Fruit fly (Drosophila melanogaster) whole organism, embryonic: ENCODE results near the gene G6P.

Experiments
- Adf1 ChIP-seq: fragments of 200-800 bp; sonication (Bioruptor generic); IDR thresholded peaks from 2 replicates; pipeline ENCODE4 v1.3.6; 2022; ENCODE audit warnings: missing biosample characterization, missing genetic modification characterization
- Aef1 ChIP-seq: fragments of 200-800 bp; sonication (Bioruptor generic); IDR thresholded peaks from 3 replicates; pipeline ENCODE4 v1.3.6; 2022; ENCODE audit warnings: missing biosample characterization, missing genetic modification characterization
- Asciz ChIP-seq: fragments of 200-800 bp; sonication (Bioruptor generic); optimal IDR thresholded peaks from 2 replicates; lab custom pipeline; 2017; ENCODE audit warnings: missing biosample characterization, mild to moderate bottlenecking, missing genetic modification characterization, missing genetic modification reagents
- CG10462 ChIP-seq: fragments of 200-800 bp; sonication (Bioruptor generic); optimal IDR thresholded peaks from 2 replicates; lab custom pipeline; 2016; ENCODE audit warnings: missing biosample characterization, missing genetic modification characterization
- CG11456 ChIP-seq: fragments of 200-800 bp; sonication (Bioruptor generic); IDR thresholded peaks from 3 replicates; pipeline ENCODE4 v1.3.6; 2022; ENCODE audit warnings: missing biosample characterization, missing genetic modification characterization
- CG11696 ChIP-seq: fragments of 200-800 bp; sonication (Bioruptor generic); IDR thresholded peaks from 2 replicates; pipeline ENCODE4 v1.3.6; 2022; ENCODE audit warnings: missing biosample characterization, missing genetic modification characterization
- CG11723 ChIP-seq: fragments of 200-800 bp; sonication (Bioruptor generic); optimal IDR thresholded peaks from 2 replicates; lab custom pipeline; 2017; ENCODE audit warnings: missing biosample characterization, mild to moderate bottlenecking, missing genetic modification characterization
- CG13123 ChIP-seq: fragments of 200-800 bp; sonication (Bioruptor generic); optimal IDR thresholded peaks from 2 replicates; lab custom pipeline; 2016; ENCODE audit warnings: missing biosample characterization, missing genetic modification characterization
- CG15514 ChIP-seq: fragments of 200-800 bp; sonication (Bioruptor generic); optimal IDR thresholded peaks from 3 replicates; lab custom pipeline; 2017; ENCODE audit warnings: missing biosample characterization, missing genetic modification characterization, mild to moderate bottlenecking, moderate library complexity, missing genetic modification reagents
- CG17328 ChIP-seq: fragments of 200-800 bp; sonication (Bioruptor generic); IDR thresholded peaks from 2 replicates; pipeline ENCODE4 v1.3.6; 2022; ENCODE audit warnings: missing biosample characterization, missing genetic modification characterization
- CG17359 ChIP-seq: fragments of 200-800 bp; sonication (Bioruptor generic); optimal IDR thresholded peaks from 3 replicates; lab custom pipeline; 2018; ENCODE audit warnings: missing biosample characterization, mild to moderate bottlenecking, missing genetic modification characterization, moderate library complexity
- CG17385 ChIP-seq: fragments of 200-800 bp; sonication (Bioruptor generic); optimal IDR thresholded peaks from 3 replicates; lab custom pipeline; 2018; ENCODE audit warnings: missing biosample characterization, mild to moderate bottlenecking, missing genetic modification characterization
- CG30403 ChIP-seq: fragments of 200-800 bp; sonication (Bioruptor generic); optimal IDR thresholded peaks from 3 replicates; lab custom pipeline; 2016; ENCODE audit warnings: missing biosample characterization, missing genetic modification characterization
- CG3163 ChIP-seq: fragments of 200-800 bp; sonication (Bioruptor generic); optimal IDR thresholded peaks from 3 replicates; lab custom pipeline; 2016; ENCODE audit warnings: missing biosample characterization, missing genetic modification characterization
- CG32767 ChIP-seq: fragments of 200-800 bp; sonication (Bioruptor generic); IDR thresholded peaks from 2 replicates; pipeline ENCODE4 v1.3.6; 2022; ENCODE audit warnings: missing biosample characterization, missing genetic modification characterization
- CG34224 ChIP-seq: fragments of 200-800 bp; sonication (Bioruptor generic); IDR thresholded peaks from 3 replicates; pipeline ENCODE4 v1.3.6; 2022; ENCODE audit warnings: missing biosample characterization, missing genetic modification characterization; ENCODE audit not compliant: partially characterized antibody
- CG6791 ChIP-seq: fragments of 200-800 bp; sonication (Bioruptor generic); IDR thresholded peaks from 3 replicates; pipeline ENCODE4 v1.3.6; 2022; ENCODE audit warnings: missing biosample characterization, missing genetic modification characterization; ENCODE audit not compliant: partially characterized antibody
- CG6813 ChIP-seq: fragments of 200-800 bp; sonication (Bioruptor generic); optimal IDR thresholded peaks from 2 replicates; lab custom pipeline; 2017; ENCODE audit warnings: missing biosample characterization, missing genetic modification characterization, mild to moderate bottlenecking, moderate library complexity, missing genetic modification reagents
- CG8944 ChIP-seq: fragments of 200-800 bp; sonication (Bioruptor generic); optimal IDR thresholded peaks from 3 replicates; lab custom pipeline; 2016; ENCODE audit warnings: missing biosample characterization, missing genetic modification characterization
- CG9215 ChIP-seq: fragments of 200-800 bp; sonication (Bioruptor generic); IDR thresholded peaks from 2 replicates; pipeline ENCODE4 v1.3.6; 2022; ENCODE audit warnings: missing biosample characterization, missing genetic modification characterization
- CG9817 ChIP-seq: fragments of 200-800 bp; sonication (Bioruptor generic); optimal IDR thresholded peaks from 2 replicates; lab custom pipeline; 2018; ENCODE audit warnings: missing biosample characterization, mild to moderate bottlenecking, missing genetic modification characterization, moderate library complexity
- Dbx ChIP-seq: fragments of 200-800 bp; sonication (Bioruptor generic); IDR thresholded peaks from 3 replicates; pipeline ENCODE4 v1.3.6; 2022; ENCODE audit warnings: missing biosample characterization, missing genetic modification characterization
- Doc2 ChIP-seq: fragments of 200-800 bp; sonication (Bioruptor generic); IDR thresholded peaks from 2 replicates; pipeline ENCODE4 v1.3.6; 2022; ENCODE audit warnings: missing biosample characterization, missing genetic modification characterization
- Doc3 ChIP-seq: fragments of 200-800 bp; sonication (Bioruptor generic); IDR thresholded peaks from 3 replicates; pipeline ENCODE4 v1.3.6; 2022; ENCODE audit warnings: missing biosample characterization, missing genetic modification characterization; ENCODE audit not compliant: partially characterized antibody
- Ets65A ChIP-seq: fragments of 200-800 bp; sonication (Bioruptor generic); peaks from one replicate; lab custom pipeline; 2016; ENCODE audit warnings: missing biosample characterization, missing genetic modification characterization
- Ets97D ChIP-seq: fragments of 200-800 bp; sonication (Bioruptor generic); optimal IDR thresholded peaks from 3 replicates; lab custom pipeline; 2016; ENCODE audit warnings: missing biosample characterization, missing genetic modification characterization
- Hmr ChIP-seq: fragments of 200-800 bp; sonication (Bioruptor generic); optimal IDR thresholded peaks from 3 replicates; lab custom pipeline; 2017; ENCODE audit warnings: mild to moderate bottlenecking, missing biosample characterization, missing genetic modification reagents, missing genetic modification characterization
- Jarid2 ChIP-seq: fragments of 200-800 bp; sonication (Bioruptor generic); optimal IDR thresholded peaks from 3 replicates; lab custom pipeline; 2017; ENCODE audit warnings: mild to moderate bottlenecking, missing biosample characterization, missing genetic modification reagents, missing genetic modification characterization
- Mes4 ChIP-seq: fragments of 200-800 bp; sonication (Bioruptor generic); optimal IDR thresholded peaks from 2 replicates; lab custom pipeline; 2016; ENCODE audit warnings: missing biosample characterization, missing genetic modification characterization
- Oli ChIP-seq: fragments of 200-800 bp; sonication (Bioruptor generic); optimal IDR thresholded peaks from 2 replicates; lab custom pipeline; 2018; ENCODE audit warnings: missing biosample characterization, mild to moderate bottlenecking, missing genetic modification characterization, moderate library complexity
- Poxn ChIP-seq: fragments of 200-800 bp; sonication (Bioruptor generic); IDR thresholded peaks from 2 replicates; pipeline ENCODE4 v1.3.6; 2022; ENCODE audit warnings: missing biosample characterization, missing genetic modification characterization
- Ptx1 ChIP-seq: fragments of 200-800 bp; sonication (Bioruptor generic); IDR thresholded peaks from 2 replicates; pipeline ENCODE4 v1.3.6; 2022; ENCODE audit warnings: missing biosample characterization, missing genetic modification characterization
- Sin3A ChIP-seq: fragments of >200 bp; optimal IDR thresholded peaks from 2 replicates; lab custom pipeline; 2018
- al ChIP-seq: fragments of 200-800 bp; sonication (Bioruptor generic); IDR thresholded peaks from 2 replicates; pipeline ENCODE4 v1.3.6; 2022; ENCODE audit warnings: missing biosample characterization, missing genetic modification characterization
- ap ChIP-seq: fragments of 200-800 bp; sonication (Bioruptor generic); IDR thresholded peaks from 2 replicates; pipeline ENCODE4 v1.3.6; 2022; ENCODE audit warnings: missing biosample characterization, missing genetic modification characterization
- ato ChIP-seq: fragments of 200-800 bp; sonication (Bioruptor generic); IDR thresholded peaks from 2 replicates; pipeline ENCODE4 v1.3.6; 2022; ENCODE audit warnings: missing biosample characterization, missing genetic modification characterization; ENCODE audit not compliant: partially characterized antibody
- ci ChIP-seq: fragments of 200-800 bp; sonication (Bioruptor generic); IDR thresholded peaks from 3 replicates; pipeline ENCODE4 v1.3.6; 2022; ENCODE audit warnings: missing biosample characterization, missing genetic modification characterization
- grn ChIP-seq: fragments of 200-800 bp; sonication (Bioruptor generic); optimal IDR thresholded peaks from 3 replicates; lab custom pipeline; 2017; ENCODE audit warnings: missing biosample characterization, missing genetic modification characterization
- hbn ChIP-seq: fragments of 200-800 bp; sonication (Bioruptor generic); IDR thresholded peaks from 2 replicates; pipeline ENCODE4 v1.3.6; 2022; ENCODE audit warnings: missing biosample characterization, missing genetic modification characterization; ENCODE audit not compliant: partially characterized antibody
- insv ChIP-seq, 2 experiments: fragments of 200-800 bp; sonication (Bioruptor generic); optimal IDR thresholded peaks; 3 replicates each; lab custom pipeline; 2016 to 2018; ENCODE audit warnings: missing biosample characterization in 2 of 2, missing genetic modification characterization in 2 of 2
- inv ChIP-seq: fragments of 200-800 bp; sonication (Bioruptor generic); IDR thresholded peaks from 2 replicates; pipeline ENCODE4 v1.3.6; 2022; ENCODE audit warnings: missing biosample characterization, missing genetic modification characterization; ENCODE audit not compliant: partially characterized antibody
- kay ChIP-seq: fragments of 200-800 bp; sonication (Bioruptor generic); optimal IDR thresholded peaks from 2 replicates; lab custom pipeline; 2016; ENCODE audit warnings: missing biosample characterization, missing genetic modification characterization
- nerfin-2 ChIP-seq: fragments of 200-800 bp; sonication (Bioruptor generic); IDR thresholded peaks from 2 replicates; pipeline ENCODE4 v1.3.6; 2022; ENCODE audit warnings: missing biosample characterization, missing genetic modification characterization; ENCODE audit not compliant: partially characterized antibody
- pb ChIP-seq: fragments of 200-800 bp; sonication (Bioruptor generic); optimal IDR thresholded peaks from 3 replicates; lab custom pipeline; 2016; ENCODE audit warnings: missing biosample characterization, missing genetic modification characterization
- pnt ChIP-seq: fragments of 200-800 bp; sonication (Bioruptor generic); optimal IDR thresholded peaks from 3 replicates; lab custom pipeline; 2016; ENCODE audit warnings: missing biosample characterization, missing genetic modification characterization
- psq ChIP-seq: fragments of 200-800 bp; sonication (Bioruptor generic); optimal IDR thresholded peaks from 2 replicates; lab custom pipeline; 2017; ENCODE audit warnings: missing biosample characterization, missing genetic modification characterization
- sima ChIP-seq: fragments of 200-800 bp; sonication (Bioruptor generic); optimal IDR thresholded peaks from 2 replicates; lab custom pipeline; 2016; ENCODE audit warnings: missing biosample characterization, missing genetic modification characterization
- slp2 ChIP-seq: fragments of 200-800 bp; sonication (Bioruptor generic); optimal IDR thresholded peaks from 2 replicates; lab custom pipeline; 2016; ENCODE audit warnings: missing biosample characterization, missing genetic modification characterization
- stc ChIP-seq: fragments of 200-800 bp; sonication (Bioruptor generic); IDR thresholded peaks from 2 replicates; pipeline ENCODE4 v1.3.6; 2022; ENCODE audit warnings: missing biosample characterization, missing genetic modification characterization
- sug ChIP-seq: fragments of 200-800 bp; optimal IDR thresholded peaks from 2 replicates; lab custom pipeline; 2019; ENCODE audit warnings: missing biosample characterization, mild to moderate bottlenecking, missing genetic modification characterization, moderate library complexity
- unc-4 ChIP-seq: fragments of 200-800 bp; sonication (Bioruptor generic); IDR thresholded peaks from 2 replicates; pipeline ENCODE4 v1.3.6; 2022; ENCODE audit warnings: missing biosample characterization, missing genetic modification characterization; ENCODE audit not compliant: partially characterized antibody
- wor ChIP-seq: fragments of 200-800 bp; sonication (Bioruptor generic); IDR thresholded peaks from 2 replicates; pipeline ENCODE4 v1.3.6; 2022; ENCODE audit warnings: missing biosample characterization, missing genetic modification characterization

G6P gene

DNA sequence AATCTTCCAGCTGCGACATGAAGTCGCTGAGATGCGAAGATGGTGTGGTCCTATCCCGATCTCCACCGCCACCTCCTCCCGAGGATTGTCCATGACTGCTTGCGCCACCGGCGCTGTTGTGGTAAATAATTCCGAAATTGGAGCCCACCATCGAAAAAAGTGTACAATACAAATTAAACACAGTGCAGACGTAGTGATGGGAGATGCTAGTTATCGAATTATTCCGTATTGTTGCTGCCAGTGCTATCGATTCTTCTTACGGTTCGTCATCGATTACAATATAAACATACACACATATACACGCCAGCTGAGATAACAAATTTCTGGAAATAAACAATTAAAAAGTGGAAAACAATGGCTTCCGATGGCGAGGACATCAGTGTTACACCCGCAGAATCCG, 47.9 kb downstream of the G6P start, which contains the start of the genes Taf10b and Taf10 (continued):
- TF ChIP-seq CG9817 (tag; lab: Kevin White, UChicago) (no peak), Ptx1 (GFP tag; lab: Robert Waterston, UW) (no peak), stc (GFP tag; lab: Robert Waterston, UW) (no peak), Doc2 (GFP tag; lab: Robert Waterston, UW) (no peak), slp2 (GFP tag; lab: Kevin White, UChicago) (no peak), hbn (peak; percentile 84), CG17359 (no peak), CG30403 (GFP tag; lab: Kevin White, UChicago) (no peak), sug (tag; lab: Kevin White, UChicago) (peak; percentile 33), pnt (GFP tag; lab: Kevin White, UChicago) (no peak), CG17328 (GFP tag; lab: Robert Waterston, UW) (no peak), Ets65A (GFP tag; lab: Kevin White, UChicago) (no peak), al (GFP tag; lab: Robert Waterston, UW) (no peak), Mes4 (GFP tag; lab: Kevin White, UChicago) (no peak), Oli (tag; lab: Kevin White, UChicago) (no peak), ap (GFP tag; lab: Robert Waterston, UW) (no peak), Adf1 (0 out of 2 replicates have a peak, but pooled peaks have one; percentile 7), CG10462 (no peak), CG32767 (GFP tag; lab: Robert Waterston, UW) (0 out of 2 replicates have a peak, but pooled peaks have one; percentile 48), Dbx (GFP tag; lab: Robert Waterston, UW) (no peak), CG11696 (GFP tag; lab: Robert Waterston, UW) (no peak), grn (GFP tag; lab: Kevin White, UChicago) (no peak), psq (GFP tag; lab: Kevin White, UChicago) (no peak), Asciz (GFP tag; lab: Kevin White, UChicago) (no peak), Poxn (GFP tag; lab: Robert Waterston, UW) (no peak), Ets97D (GFP tag; lab: Kevin White, UChicago) (peak; percentile 18), nerfin-2 (GFP tag; lab: Robert Waterston, UW) (peak; percentile 93), Doc3 (GFP tag; lab: Robert Waterston, UW) (peak; percentile 65; the same call in 2 of the 3 replicates), CG17385 (GFP tag; lab: Kevin White, UChicago) (peak; percentile 4), CG15514 (peak; percentile 49), CG3163 (GFP tag; lab: Kevin White, UChicago) (no peak), ato (GFP tag; lab: Robert Waterston, UW) (peak; percentile 80), CG11456 (no peak), CG11723 (no peak), kay (no peak), sima (GFP tag; lab: Kevin White, UChicago) (no peak), ci (GFP tag; lab: Robert Waterston, UW) (no peak), Sin3A (no peak), wor (no peak), CG8944 (no peak), Aef1 (no peak), insv (GFP tag; optimal IDR thresholded peaks at IDR 0.05; lab: Kevin White, UChicago) (no peak), CG34224 (GFP tag; lab: Robert Waterston, UW) (peak; percentile 95), pb (no peak), CG9215 (GFP tag; lab: Robert Waterston, UW) (no peak), unc-4 (GFP tag; lab: Robert Waterston, UW) (peak; percentile 87), CG6791 (peak; percentile 87), CG13123 (GFP tag; lab: Kevin White, UChicago) (no peak), CG6813 (GFP tag; lab: Kevin White, UChicago) (no peak), Jarid2 (GFP tag; lab: Kevin White, UChicago) (no peak), inv (peak; percentile 63), Hmr (GFP tag; lab: Kevin White, UChicago) (no peak)
